Worm (Caenorhabditis elegans) whole organism, L2 larva: ENCODE measurements around the gene tsp-13.

Experiments
- C34F6.9 ChIP-seq: fragments of 150-350 bp; optimal IDR thresholded peaks from 2 replicates; lab custom pipeline; 2014; ENCODE audit warnings: missing biosample characterization, missing genetic modification characterization
- F13H6.1 ChIP-seq: sonication (generic microtip); optimal IDR thresholded peaks from 2 replicates; lab custom pipeline; 2016; ENCODE audit warnings: missing genetic modification characterization, missing compliant biosample characterization
- R02D3.7 ChIP-seq: fragments of 150-350 bp; optimal IDR thresholded peaks from 2 replicates; lab custom pipeline; 2014; ENCODE audit warnings: missing biosample characterization, missing genetic modification characterization
- Y55F3AM.14 ChIP-seq: fragments of 200-800 bp; sonication (Bioruptor generic); optimal IDR thresholded peaks from 2 replicates; lab custom pipeline; 2018; ENCODE audit warnings: mild to moderate bottlenecking, missing genetic modification characterization, missing compliant biosample characterization
- alr-1 ChIP-seq: fragments of 150-350 bp; optimal IDR thresholded peaks from 2 replicates; lab custom pipeline; 2014; ENCODE audit warnings: missing biosample characterization, missing genetic modification characterization
- ama-1 ChIP-seq: fragments of 150-350 bp; optimal IDR thresholded peaks from 2 replicates; lab custom pipeline; 2018; ENCODE audit warnings: inconsistent platforms
- blmp-1 ChIP-seq: sonication (generic microtip); optimal IDR thresholded peaks from 2 replicates; lab custom pipeline; 2017; ENCODE audit warnings: missing genetic modification characterization, mild to moderate bottlenecking, missing compliant biosample characterization, antibody characterized with exemption, moderate library complexity; ENCODE audit not compliant: insufficient read depth
- crh-2 ChIP-seq: sonication (generic microtip); optimal IDR thresholded peaks from 2 replicates; lab custom pipeline; 2017; ENCODE audit warnings: missing biosample characterization, missing genetic modification characterization
- egl-27 ChIP-seq: sonication (generic microtip); optimal IDR thresholded peaks from 3 replicates; lab custom pipeline; 2017; ENCODE audit warnings: missing biosample characterization, missing genetic modification reagents, missing genetic modification characterization
- elt-3 ChIP-seq: sonication (generic microtip); optimal IDR thresholded peaks from 2 replicates; lab custom pipeline; 2017; ENCODE audit warnings: missing biosample characterization, missing genetic modification characterization
- fos-1 ChIP-seq: fragments of 150-350 bp; optimal IDR thresholded peaks from 2 replicates; lab custom pipeline; 2014; ENCODE audit warnings: missing biosample characterization, missing genetic modification characterization
- gmeb-1 ChIP-seq: fragments of 150-350 bp; optimal IDR thresholded peaks from 2 replicates; lab custom pipeline; 2014; ENCODE audit warnings: missing biosample characterization, missing genetic modification characterization
- lin-13 ChIP-seq: fragments of 150-350 bp; optimal IDR thresholded peaks from 2 replicates; lab custom pipeline; 2014; ENCODE audit warnings: missing biosample characterization, missing genetic modification reagents, missing genetic modification characterization
- lin-39 ChIP-seq: fragments of 150-350 bp; optimal IDR thresholded peaks from 2 replicates; lab custom pipeline; 2014; ENCODE audit warnings: missing biosample characterization, missing genetic modification reagents, missing genetic modification characterization
- lsy-2 ChIP-seq, 2 experiments: fragments of 150-350 bp in 1 of 2; sonication (generic microtip) in 1 of 2; optimal IDR thresholded peaks; 2 replicates each; lab custom pipeline; 2014 to 2017; ENCODE audit warnings: missing biosample characterization in 2 of 2, missing genetic modification characterization in 2 of 2
- mbf-1 ChIP-seq: sonication (generic microtip); optimal IDR thresholded peaks from 2 replicates; lab custom pipeline; 2017; ENCODE audit warnings: missing biosample characterization, missing genetic modification characterization
- mdl-1 ChIP-seq, 2 experiments: fragments of 150-350 bp in 1 of 2; sonication (generic microtip) in 1 of 2; optimal IDR thresholded peaks; 2 replicates each; lab custom pipeline; 2017; ENCODE audit warnings: missing biosample characterization in 2 of 2, missing genetic modification characterization in 2 of 2
- nhr-12 ChIP-seq: fragments of 150-350 bp; optimal IDR thresholded peaks from 2 replicates; lab custom pipeline; 2014; ENCODE audit warnings: missing biosample characterization, missing genetic modification characterization
- nhr-129 ChIP-seq: fragments of 150-350 bp; optimal IDR thresholded peaks from 2 replicates; lab custom pipeline; 2014; ENCODE audit warnings: missing biosample characterization, missing genetic modification characterization
- nhr-21 ChIP-seq: fragments of 150-350 bp; optimal IDR thresholded peaks from 2 replicates; lab custom pipeline; 2014; ENCODE audit warnings: missing biosample characterization, missing genetic modification characterization
- nhr-25 ChIP-seq: fragments of 150-350 bp; sonication (generic microtip); optimal IDR thresholded peaks from 3 replicates; lab custom pipeline; 2014; ENCODE audit warnings: missing biosample characterization, missing genetic modification characterization
- nhr-6 ChIP-seq: fragments of 150-350 bp; optimal IDR thresholded peaks from 2 replicates; lab custom pipeline; 2014; ENCODE audit warnings: missing biosample characterization, missing genetic modification characterization
- peb-1 ChIP-seq: fragments of 150-350 bp; optimal IDR thresholded peaks from 2 replicates; lab custom pipeline; 2014; ENCODE audit warnings: missing biosample characterization, missing genetic modification characterization
- sem-4 ChIP-seq: fragments of 150-350 bp; optimal IDR thresholded peaks from 2 replicates; lab custom pipeline; 2014; ENCODE audit warnings: missing biosample characterization, missing genetic modification reagents, missing genetic modification characterization
- skn-1 ChIP-seq: sonication (generic microtip); optimal IDR thresholded peaks from 2 replicates; lab custom pipeline; 2017; ENCODE audit warnings: missing biosample characterization, missing genetic modification characterization
- sma-3 ChIP-seq: sonication (generic microtip); optimal IDR thresholded peaks from 2 replicates; lab custom pipeline; 2016; ENCODE audit warnings: missing genetic modification reagents, missing genetic modification characterization, missing compliant biosample characterization
- snpc-4 ChIP-seq: fragments of 150-350 bp; optimal IDR thresholded peaks from 2 replicates; lab custom pipeline; 2014; ENCODE audit warnings: missing biosample characterization, missing genetic modification characterization
- unc-39 ChIP-seq: fragments of 150-350 bp; optimal IDR thresholded peaks from 2 replicates; lab custom pipeline; 2014; ENCODE audit warnings: missing biosample characterization, missing genetic modification characterization
- unc-55 ChIP-seq: fragments of 150-350 bp; sonication (generic microtip); optimal IDR thresholded peaks from 3 replicates; lab custom pipeline; 2014; ENCODE audit warnings: missing biosample characterization, missing genetic modification reagents, missing genetic modification characterization
- unc-62 ChIP-seq: fragments of 150-350 bp; optimal IDR thresholded peaks from 2 replicates; lab custom pipeline; 2014; ENCODE audit warnings: missing biosample characterization, missing genetic modification reagents, missing genetic modification characterization
- ztf-11 ChIP-seq: sonication (generic microtip); optimal IDR thresholded peaks from 2 replicates; lab custom pipeline; 2017; ENCODE audit warnings: missing biosample characterization, missing genetic modification characterization

tsp-13 gene

DNA sequence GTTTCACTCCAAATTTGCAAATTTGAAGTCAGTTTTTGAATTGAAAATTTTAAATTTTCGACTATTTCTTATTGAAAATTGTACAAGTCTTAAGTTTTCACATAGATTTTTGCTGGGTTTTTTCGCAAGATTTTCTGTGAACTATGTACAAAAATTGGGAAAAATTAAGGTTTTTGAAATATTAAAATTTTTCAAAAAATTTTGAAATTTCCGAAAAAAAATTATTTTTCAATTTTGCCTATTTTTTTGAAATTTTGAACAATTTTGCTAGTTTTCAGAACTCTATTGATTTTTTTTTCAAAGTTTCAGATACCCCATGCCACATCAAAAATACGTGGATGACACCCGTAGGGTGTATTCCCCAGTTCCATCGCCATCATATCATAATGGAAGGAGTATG is at the start of gene tsp-13:
TSS of gene tsp-13 (plus strand) at position 301 of the 400 bp plus-strand sequence.
- TF ChIP-seq mdl-1 (tag; optimal IDR thresholded peaks at IDR 0.05; lab: Kevin White, UChicago) (no peak), peb-1 (tag; lab: Kevin White, UChicago) (no peak), nhr-6 (tag; lab: Kevin White, UChicago) (no peak)

- no peak for TF ChIP-seq peb-1 (tag; lab: Kevin White, UChicago)
- no peak for TF ChIP-seq snpc-4 (tag; lab: Kevin White, UChicago)
- no peak for TF ChIP-seq crh-2 (tag; lab: Kevin White, UChicago)
- no peak for TF ChIP-seq unc-62 (GFP tag; lab: Kevin White, UChicago)
- TF ChIP-seq R02D3.7 (tag; lab: Kevin White, UChicago), result no peak
Observed at ce11 chrV:19107065-19107464, 46.8 kb upstream of the tsp-13 start.

DNA sequence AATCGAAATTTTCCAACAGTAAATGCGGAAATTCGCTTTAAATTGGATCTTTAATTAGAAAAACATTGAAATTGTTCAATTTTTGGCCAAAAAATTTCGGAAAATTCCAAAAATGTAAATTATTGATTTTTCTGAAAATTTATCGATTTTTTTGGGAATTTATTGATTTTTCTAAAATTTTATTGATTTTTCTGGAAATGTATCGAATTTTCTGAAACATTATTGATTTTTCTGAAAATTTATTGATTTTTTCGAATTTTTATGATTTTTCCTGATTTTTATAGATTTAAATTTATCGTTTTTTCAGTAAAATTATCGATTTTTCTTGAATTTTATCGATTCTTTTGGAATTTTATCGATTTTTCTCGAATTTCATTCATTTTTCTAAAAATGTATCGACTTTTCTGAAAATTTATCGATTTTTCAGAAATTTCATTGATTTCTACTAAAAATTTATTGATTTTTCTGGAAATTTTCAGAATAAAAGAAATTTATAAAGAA is 37.0 kb upstream of the tsp-13 start:
- TF ChIP-seq alr-1 (no peak), fos-1 (no peak), unc-62 (GFP tag; lab: Kevin White, UChicago) (no peak), crh-2 (tag; lab: Kevin White, UChicago) (no peak), nhr-6 (tag; lab: Kevin White, UChicago) (no peak), lin-39 (tag; lab: Kevin White, UChicago) (no peak)

DNA sequence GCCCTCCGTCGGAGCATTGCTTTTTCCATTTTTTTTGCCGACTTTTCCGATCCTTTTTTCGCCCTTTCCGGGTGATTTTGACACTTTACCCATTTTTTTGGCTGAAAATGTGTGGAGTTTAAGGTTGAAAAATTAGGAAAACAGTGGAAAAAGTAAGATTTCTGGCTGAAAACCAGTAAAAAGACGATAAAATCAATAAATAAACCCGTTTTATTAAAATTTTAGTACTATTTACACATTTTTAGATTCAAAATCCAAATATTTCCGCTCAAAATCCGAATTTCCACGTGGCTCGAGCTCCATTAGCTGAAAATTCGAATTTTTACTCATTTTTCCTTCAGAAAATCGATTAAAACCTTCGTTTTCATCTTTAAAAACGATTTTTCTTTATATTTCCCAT is 35.6 kb upstream of the tsp-13 start, which contains the start of gene pro-3:
TSS of gene pro-3 (minus strand) at position 101 of the 400 bp plus-strand sequence.
- TF ChIP-seq mdl-1 (tag; optimal IDR thresholded peaks at IDR 0.05; lab: Kevin White, UChicago), result no peak
- no peak for TF ChIP-seq skn-1 (tag; lab: Kevin White, UChicago)
- no peak for TF ChIP-seq ztf-11 (tag; lab: Kevin White, UChicago)
- TF ChIP-seq C34F6.9, result no peak
- no peak for TF ChIP-seq egl-27 (tag; lab: Kevin White, UChicago)
- TF ChIP-seq unc-55 (GFP tag; lab: Kevin White, UChicago), result no peak
- TF ChIP-seq nhr-129 (tag; lab: Kevin White, UChicago), result no peak
- no peak for TF ChIP-seq nhr-21 (tag; lab: Kevin White, UChicago)
- no peak for TF ChIP-seq gmeb-1 (tag; lab: Kevin White, UChicago)
- no peak for TF ChIP-seq mbf-1 (tag; lab: Kevin White, UChicago)
- no peak for TF ChIP-seq elt-3
- TF ChIP-seq peb-1 (tag; lab: Kevin White, UChicago), result no peak
- no peak for TF ChIP-seq sem-4 (tag; lab: Kevin White, UChicago)
- no peak for TF ChIP-seq nhr-25

- no peak for TF ChIP-seq Y55F3AM.14 (GFP tag; lab: Kevin White, UChicago)
- peak; percentile 61 for TF ChIP-seq unc-55 (GFP tag; lab: Kevin White, UChicago)
- no peak for TF ChIP-seq ama-1 (lab: Kevin White, UChicago)
- peak; percentile 93 for TF ChIP-seq R02D3.7 (tag; lab: Kevin White, UChicago)
- TF ChIP-seq F13H6.1 (tag; lab: Kevin White, UChicago), result peak; percentile 18
- TF ChIP-seq gmeb-1 (tag; lab: Kevin White, UChicago), result peak; percentile 71
- no peak for TF ChIP-seq egl-27 (tag; lab: Kevin White, UChicago)
- TF ChIP-seq lin-13 (GFP tag; lab: Kevin White, UChicago), result peak; percentile 24
- TF ChIP-seq sma-3 (GFP tag; lab: Kevin White, UChicago), result peak; percentile 5
- no peak for TF ChIP-seq blmp-1
- TF ChIP-seq nhr-12 (tag; lab: Kevin White, UChicago), result no peak
- no peak for TF ChIP-seq mdl-1 (tag; optimal IDR thresholded peaks at IDR 0.05; lab: Kevin White, UChicago)
- TF ChIP-seq lsy-2 (tag; optimal IDR thresholded peaks at IDR 0.05; lab: Kevin White, UChicago), result peak; percentile 8 to 55
- TF ChIP-seq C34F6.9, result peak; percentile 30
- TF ChIP-seq unc-39, result no peak
- TF ChIP-seq snpc-4 (tag; lab: Kevin White, UChicago), result no peak
Observed at ce11 chrV:19119260-19119659, 34.6 kb upstream of the tsp-13 start, which contains the start of gene Y39B6A.13. Y39B6A.13 (minus strand) TSS chrV:19119425.
